Fruit fly (Drosophila melanogaster): ENCODE data around the gene CG6999.

Gene CG6999

dm6 chrX:9133577-9134240, 45.5 kb downstream of the CG6999 start (continued):
- TF ChIP-seq Pdp1 (GFP tag; optimal IDR thresholded peaks at IDR 0.05) (peak in 1 of 2 experiments; percentile 12), CG1832 (GFP tag; optimal IDR thresholded peaks at IDR 0.05) (no peak), ci (GFP tag; IDR thresholded peaks at IDR 0.05) (no peak), zfh1 (GFP tag; IDR thresholded peaks at IDR 0.05) (no peak), BEAF-32 (GFP tag; optimal IDR thresholded peaks at IDR 0.05) (no peak), grn (GFP tag; optimal IDR thresholded peaks at IDR 0.05) (peak; percentile 92), Bgb (GFP tag; IDR thresholded peaks at IDR 0.05; ENCODE audit: partially characterized antibody) (no peak), Atf-2 (GFP tag; optimal IDR thresholded peaks at IDR 0.05) (no peak), CG12155 (GFP tag; optimal IDR thresholded peaks at IDR 0.05) (no peak), CG14441 (GFP tag; IDR thresholded peaks at IDR 0.05) (no peak), dati (GFP tag; IDR thresholded peaks at IDR 0.05) (no peak), danr (GFP tag; IDR thresholded peaks at IDR 0.05) (no peak), trh (GFP tag; optimal IDR thresholded peaks at IDR 0.05) (no peak), Scr (GFP tag; IDR thresholded peaks at IDR 0.05; ENCODE audit: partially characterized antibody) (no peak), emc (GFP tag; optimal IDR thresholded peaks at IDR 0.05) (no peak), CG4820 (GFP tag; optimal IDR thresholded peaks at IDR 0.05) (no peak), sr (GFP tag; IDR thresholded peaks at IDR 0.05) (no peak), pros (GFP tag; optimal IDR thresholded peaks at IDR 0.05) (no peak), dysf (GFP tag; IDR thresholded peaks at IDR 0.05) (no peak), salm (tag; optimal IDR thresholded peaks at IDR 0.05) (no peak), klu (GFP tag; IDR thresholded peaks at IDR 0.05) (no peak), CG7963 (GFP tag; IDR thresholded peaks at IDR 0.05; ENCODE audit: partially characterized antibody) (no peak), Usf (GFP tag; optimal IDR thresholded peaks at IDR 0.05) (no peak), sens (GFP tag) (peak; percentile 37), psq (GFP tag; optimal IDR thresholded peaks at IDR 0.05) (no peak), zf30C (GFP tag; optimal IDR thresholded peaks at IDR 0.05) (peak; percentile 53), odd (GFP tag; optimal IDR thresholded peaks at IDR 0.05) (no peak), CG12071 (GFP tag; optimal IDR thresholded peaks at IDR 0.05) (no peak), Ets65A (GFP tag) (no peak), sd (tag; optimal IDR thresholded peaks at IDR 0.05) (no peak), HLH54F (GFP tag; optimal IDR thresholded peaks at IDR 0.05) (no peak)

DNA sequence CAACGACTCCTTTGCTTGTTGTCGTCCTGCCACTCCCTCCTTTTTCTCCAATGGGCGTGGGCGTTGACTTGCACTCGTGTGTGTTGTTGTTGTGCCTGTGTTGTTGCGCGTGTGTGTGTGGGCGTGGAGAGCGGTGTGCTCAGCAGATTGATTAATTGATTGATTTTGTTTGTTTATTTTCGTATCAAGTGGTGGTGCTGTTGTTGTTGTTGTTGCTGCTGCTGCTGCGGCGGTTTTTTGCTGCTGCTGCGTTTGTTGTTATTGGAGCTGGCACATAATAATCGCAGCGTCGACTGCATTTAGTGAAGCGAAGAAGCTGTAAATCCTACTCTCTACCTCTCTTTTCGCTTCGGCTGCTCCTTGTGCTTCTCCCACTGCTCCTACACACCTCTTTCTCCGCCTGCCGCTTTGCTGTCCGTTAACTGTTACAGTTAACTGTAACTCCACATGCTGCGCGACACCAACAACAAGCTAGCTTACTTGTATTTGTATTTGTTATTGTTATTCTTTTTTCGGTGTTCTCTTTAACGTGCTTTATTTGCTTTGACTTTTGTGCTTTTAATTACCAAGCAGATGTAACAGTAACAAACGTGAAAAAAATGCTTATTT, 46.2 kb downstream of the CG6999 start:
- TF ChIP-seq CG8388 (GFP tag; optimal IDR thresholded peaks at IDR 0.05) = peak; percentile 56
- no peak for TF ChIP-seq ttk (GFP tag; IDR thresholded peaks at IDR 0.05)
- peak; percentile 53 for TF ChIP-seq nom (GFP tag; optimal IDR thresholded peaks at IDR 0.05)
- no peak for TF ChIP-seq jigr1 (GFP tag; IDR thresholded peaks at IDR 0.05)
- no peak for TF ChIP-seq crp (GFP tag; optimal IDR thresholded peaks at IDR 0.05)
- TF ChIP-seq Stat92E (GFP tag; optimal IDR thresholded peaks at IDR 0.05) = no peak
- TF ChIP-seq cg (GFP tag; optimal IDR thresholded peaks at IDR 0.05) = peak; percentile 25
- TF ChIP-seq CG4360 (GFP tag; IDR thresholded peaks at IDR 0.05) = peak; percentile 87
- no peak for TF ChIP-seq p53 (GFP tag; optimal IDR thresholded peaks at IDR 0.05)
- no peak for TF ChIP-seq org-1 (GFP tag; optimal IDR thresholded peaks at IDR 0.05)
- no peak for TF ChIP-seq CG14441 (GFP tag; IDR thresholded peaks at IDR 0.05)
- no peak for TF ChIP-seq Med (GFP tag)
- no peak for TF ChIP-seq CG1233 (GFP tag; optimal IDR thresholded peaks at IDR 0.05)
- TF ChIP-seq MESR4 (GFP tag; optimal IDR thresholded peaks at IDR 0.05) = no peak
- no peak for TF ChIP-seq hth (optimal IDR thresholded peaks at IDR 0.05)
- TF ChIP-seq gcm (GFP tag; optimal IDR thresholded peaks at IDR 0.05) = no peak
- no peak for TF ChIP-seq CG32767 (GFP tag; IDR thresholded peaks at IDR 0.05)
- no peak for TF ChIP-seq CG6683 (GFP tag; optimal IDR thresholded peaks at IDR 0.05)
- no peak for TF ChIP-seq Hey (tag; optimal IDR thresholded peaks at IDR 0.05)
- TF ChIP-seq CG15011 (GFP tag; optimal IDR thresholded peaks at IDR 0.05) = no peak
- TF ChIP-seq Atf3 (GFP tag; optimal IDR thresholded peaks at IDR 0.05) = no peak
- peak; percentile 49; the same call in 1 of the 3 replicates for TF ChIP-seq sr (GFP tag; IDR thresholded peaks at IDR 0.05)

Data from whole organism, embryonic.